Fruit fly (Drosophila melanogaster): ENCODE measurements around the gene eEF1delta.

DNA sequence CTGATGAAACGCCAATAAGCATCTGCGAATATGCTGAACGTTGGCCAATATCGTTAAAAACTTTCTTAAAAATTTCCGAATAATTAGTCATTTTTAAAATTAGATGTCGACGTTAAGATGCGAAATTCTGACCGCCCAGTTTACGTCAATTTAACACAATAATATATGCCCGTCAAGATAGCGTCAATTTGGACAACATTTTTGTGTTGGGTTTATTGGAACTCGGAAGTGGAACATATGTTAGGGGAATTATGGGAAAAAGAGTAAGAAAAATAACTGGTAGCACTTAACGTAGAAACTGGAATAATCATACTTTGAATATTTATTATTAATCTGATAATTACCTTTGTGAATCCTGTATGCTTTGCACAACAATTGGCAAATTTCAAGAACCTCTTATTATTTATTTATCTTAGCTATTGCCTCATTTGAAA, 23.4 kb downstream of the eEF1delta start, which contains the start of gene CG5676:
- TF ChIP-seq psq (GFP tag; optimal IDR thresholded peaks at IDR 0.05) (no peak), dsf (GFP tag; optimal IDR thresholded peaks at IDR 0.05; ENCODE audit: borderline replicate concordance) (no peak), Sp1 (GFP tag; optimal IDR thresholded peaks at IDR 0.05) (no peak), Hr78 (GFP tag; optimal IDR thresholded peaks at IDR 0.05) (no peak), tai (GFP tag; optimal IDR thresholded peaks at IDR 0.05) (no peak), sage (GFP tag; optimal IDR thresholded peaks at IDR 0.05) (peak; percentile 40), br (GFP tag; optimal IDR thresholded peaks at IDR 0.05) (no peak), CG9705 (GFP tag; optimal IDR thresholded peaks at IDR 0.05) (no peak), Dif (GFP tag; optimal IDR thresholded peaks at IDR 0.05; ENCODE audit: partially characterized antibody) (no peak), ey (GFP tag; optimal IDR thresholded peaks at IDR 0.05) (no peak), h (GFP tag; optimal IDR thresholded peaks at IDR 0.05) (no peak), HLH106 (tag; optimal IDR thresholded peaks at IDR 0.05) (no peak)

Data from whole organism, wandering third instar larva.